Fruit fly (Drosophila melanogaster) whole organism, adult: ENCODE data around the gene PGRP-SA.
"Not testable (repeated sequence)": the region's sequence is repeated elsewhere in the genome, so short reads cannot be mapped to it uniquely, and the experiment has no call there.

Experiments used
- CG11617 ChIP-seq: fragments of 200-800 bp; sonication (Bioruptor generic); optimal IDR thresholded peaks from 2 replicates; lab custom pipeline; 2017; ENCODE audit warnings: mild to moderate bottlenecking, missing biosample characterization, missing genetic modification reagents, missing genetic modification characterization
- CG12768 ChIP-seq: fragments of 200-800 bp; sonication (Bioruptor generic); optimal IDR thresholded peaks from 2 replicates; lab custom pipeline; 2017; ENCODE audit warnings: missing biosample characterization, missing genetic modification characterization, mild to moderate bottlenecking, moderate library complexity, missing genetic modification reagents
- CG14711 ChIP-seq: fragments of 200-800 bp; sonication (Bioruptor generic); optimal IDR thresholded peaks from 2 replicates; lab custom pipeline; 2018; ENCODE audit warnings: missing biosample characterization, mild to moderate bottlenecking, missing genetic modification characterization, moderate library complexity
- CG1620 ChIP-seq: fragments of 200-800 bp; sonication (Bioruptor generic); optimal IDR thresholded peaks from 2 replicates; lab custom pipeline; 2016; ENCODE audit warnings: missing biosample characterization, missing genetic modification characterization
- CG33017 ChIP-seq: fragments of 200-800 bp; sonication (Bioruptor generic); optimal IDR thresholded peaks from 2 replicates; lab custom pipeline; 2018; ENCODE audit warnings: missing biosample characterization, mild to moderate bottlenecking, missing genetic modification characterization, moderate library complexity
- CG5204 ChIP-seq: fragments of 200-800 bp; sonication (Bioruptor generic); optimal IDR thresholded peaks from 2 replicates; lab custom pipeline; 2016; ENCODE audit warnings: missing biosample characterization, missing genetic modification characterization
- CG7045 ChIP-seq: fragments of 200-800 bp; sonication (Bioruptor generic); optimal IDR thresholded peaks from 2 replicates; lab custom pipeline; 2017; ENCODE audit warnings: missing biosample characterization, mild to moderate bottlenecking, missing genetic modification characterization
- CG7101 ChIP-seq: fragments of 200-800 bp; sonication (Bioruptor generic); optimal IDR thresholded peaks from 2 replicates; lab custom pipeline; 2018; ENCODE audit warnings: missing biosample characterization, mild to moderate bottlenecking, missing genetic modification characterization, moderate library complexity
- Clk ChIP-seq: fragments of 200-800 bp; sonication (Bioruptor generic); optimal IDR thresholded peaks from 2 replicates; lab custom pipeline; 2017; ENCODE audit warnings: missing biosample characterization, missing genetic modification characterization
- Crg-1 ChIP-seq: fragments of 200-800 bp; sonication (Bioruptor generic); optimal IDR thresholded peaks from 2 replicates; lab custom pipeline; 2016; ENCODE audit warnings: missing biosample characterization, missing genetic modification characterization
- Hr96 ChIP-seq: fragments of 200-800 bp; sonication (Bioruptor generic); optimal IDR thresholded peaks from 2 replicates; lab custom pipeline; 2016; ENCODE audit warnings: missing biosample characterization, missing genetic modification characterization
- Mnt ChIP-seq: fragments of 200-800 bp; sonication (Bioruptor generic); optimal IDR thresholded peaks from 2 replicates; lab custom pipeline; 2016; ENCODE audit warnings: missing biosample characterization, mild to moderate bottlenecking, missing genetic modification characterization
- bab1 ChIP-seq: fragments of 200-800 bp; sonication (Bioruptor generic); optimal IDR thresholded peaks from 3 replicates; lab custom pipeline; 2019; ENCODE audit warnings: missing biosample characterization, mild to moderate bottlenecking, missing genetic modification characterization, moderate library complexity
- cic ChIP-seq: fragments of 200-800 bp; sonication (Bioruptor generic); optimal IDR thresholded peaks from 2 replicates; lab custom pipeline; 2017; ENCODE audit warnings: missing biosample characterization, mild to moderate bottlenecking, missing genetic modification characterization, moderate library complexity
- cnc ChIP-seq, 2 experiments: fragments of >200 bp; optimal IDR thresholded peaks; 2 replicates each; lab custom pipeline; 2017
- kay ChIP-seq: fragments of 200-800 bp; sonication (Bioruptor generic); peaks from one replicate; lab custom pipeline; 2016; ENCODE audit warnings: missing biosample characterization, missing genetic modification characterization, borderline replicate concordance
- ovo ChIP-seq: fragments of 200-800 bp; sonication (Bioruptor generic); optimal IDR thresholded peaks from 2 replicates; lab custom pipeline; 2016; ENCODE audit warnings: missing biosample characterization, missing genetic modification characterization
- pad ChIP-seq: fragments of 200-800 bp; sonication (Bioruptor generic); optimal IDR thresholded peaks from 3 replicates; lab custom pipeline; 2017; ENCODE audit warnings: missing biosample characterization, missing genetic modification characterization, mild to moderate bottlenecking, moderate library complexity, missing genetic modification reagents
- tj ChIP-seq: fragments of 200-800 bp; sonication (Bioruptor generic); optimal IDR thresholded peaks from 3 replicates; lab custom pipeline; 2017; ENCODE audit warnings: missing biosample characterization, mild to moderate bottlenecking, missing genetic modification characterization, moderate library complexity
- toe ChIP-seq: fragments of 200-800 bp; sonication (Bioruptor generic); optimal IDR thresholded peaks from 2 replicates; lab custom pipeline; 2016; ENCODE audit warnings: missing biosample characterization, missing genetic modification characterization

The PGRP-SA gene

DNA sequence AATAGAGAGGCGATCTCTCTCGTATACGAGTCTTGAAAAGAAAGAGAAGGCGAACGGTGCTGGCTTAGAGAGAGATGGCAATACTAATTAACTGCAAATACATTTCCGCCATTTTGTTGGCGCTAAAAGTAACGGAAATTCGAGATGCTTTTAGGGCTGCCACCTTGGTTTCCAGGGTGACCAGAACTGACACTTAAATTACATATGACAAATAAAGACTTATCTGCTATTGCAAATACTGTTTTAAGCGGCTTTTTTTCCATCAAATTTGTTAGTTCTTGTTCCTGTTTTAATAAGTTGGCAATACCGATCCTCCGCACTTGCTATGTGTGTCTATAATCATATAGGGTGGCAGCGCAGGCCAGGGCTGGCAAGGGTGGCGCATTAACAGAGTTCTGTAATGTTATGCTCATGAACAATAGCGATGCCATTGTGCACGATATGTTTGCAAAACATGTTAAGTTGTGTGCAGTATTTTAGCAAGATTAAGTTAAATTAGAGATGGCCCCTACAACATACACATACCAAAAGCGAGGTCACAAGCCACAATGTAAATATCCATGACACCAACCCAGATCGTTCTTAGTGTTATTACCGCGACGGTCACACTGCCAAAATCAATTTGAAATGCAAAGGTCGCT lies 18.9 kb downstream of the PGRP-SA start, which contains the start of gene nod:
nod (plus strand) TSS at position 573 of the 641 bp plus-strand sequence.
- TF ChIP-seq CG7101 (tag; lab: Kevin White, UChicago) (peak; percentile 59), Hr96 (GFP tag; lab: Kevin White, UChicago) (no peak), cic (no peak), tj (GFP tag; lab: Kevin White, UChicago) (peak; percentile 32), CG33017 (tag; lab: Kevin White, UChicago) (no peak), CG7045 (no peak), bab1 (GFP tag; lab: Kevin White, UChicago) (peak; percentile 63), CG1620 (GFP tag; lab: Kevin White, UChicago) (peak; percentile 12), Clk (GFP tag; lab: Kevin White, UChicago) (no peak), Mnt (GFP tag; lab: Kevin White, UChicago) (peak; percentile 25), CG5204 (GFP tag; lab: Kevin White, UChicago) (no peak), pad (GFP tag; lab: Kevin White, UChicago) (peak; percentile 15), CG11617 (GFP tag; lab: Kevin White, UChicago) (peak; percentile 58), toe (GFP tag; lab: Kevin White, UChicago) (no peak), ovo (peak; percentile 22), cnc (optimal IDR thresholded peaks at IDR 0.05; lab: Kevin White, UChicago) (no peak), Crg-1 (GFP tag; lab: Kevin White, UChicago) (peak; percentile 31), kay (GFP tag; lab: Kevin White, UChicago) (no peak), CG12768 (GFP tag; lab: Kevin White, UChicago) (no peak), CG14711 (tag; lab: Kevin White, UChicago) (peak; percentile 45)

dm6 chrX:11584075-11584474 lies 22.6 kb downstream of the PGRP-SA start, which contains the start of gene pkm:
TSS of gene pkm (minus strand) at chrX:11584175.
- no peak for TF ChIP-seq bab1 (GFP tag; lab: Kevin White, UChicago)
- no peak for TF ChIP-seq CG7101 (tag; lab: Kevin White, UChicago)
- TF ChIP-seq CG1620 (GFP tag; lab: Kevin White, UChicago): no peak
- TF ChIP-seq cnc (optimal IDR thresholded peaks at IDR 0.05; lab: Kevin White, UChicago): no peak
- TF ChIP-seq CG33017 (tag; lab: Kevin White, UChicago): no peak
- no peak for TF ChIP-seq Hr96 (GFP tag; lab: Kevin White, UChicago)
- TF ChIP-seq CG12768 (GFP tag; lab: Kevin White, UChicago): no peak
- no peak for TF ChIP-seq ovo
- no peak for TF ChIP-seq Clk (GFP tag; lab: Kevin White, UChicago)
- no peak for TF ChIP-seq pad (GFP tag; lab: Kevin White, UChicago)
- TF ChIP-seq toe (GFP tag; lab: Kevin White, UChicago): no peak
- TF ChIP-seq CG11617 (GFP tag; lab: Kevin White, UChicago): no peak
- TF ChIP-seq tj (GFP tag; lab: Kevin White, UChicago): no peak
- no peak for TF ChIP-seq kay (GFP tag; lab: Kevin White, UChicago)

DNA sequence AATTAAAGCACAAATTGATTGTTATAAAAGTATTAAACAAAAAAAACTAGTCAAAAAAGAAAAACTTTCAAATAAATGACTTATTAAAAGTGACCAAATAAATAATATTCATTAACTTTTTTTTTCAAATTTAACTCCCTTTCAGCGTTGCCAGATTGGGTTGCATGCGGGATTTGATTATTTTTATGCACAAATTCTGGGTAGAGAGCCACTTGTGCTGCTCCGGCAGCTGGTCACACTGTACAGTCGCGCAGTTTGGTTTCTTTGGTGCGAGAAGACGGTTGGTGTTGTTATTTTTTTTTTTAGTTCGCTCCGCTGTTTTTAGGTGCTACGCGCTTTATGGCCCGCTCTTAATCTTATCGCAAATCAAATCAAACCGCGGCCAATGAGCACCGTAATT lies 38.1 kb downstream of the PGRP-SA start, which contains the start of gene rho-4:
rho-4 (plus strand) TSS at position 250 of the 400 bp plus-strand sequence.
- not testable (repeated sequence) for TF ChIP-seq bab1 (GFP tag; lab: Kevin White, UChicago); CG12768 (GFP tag; lab: Kevin White, UChicago); CG33017 (tag; lab: Kevin White, UChicago)

- TF ChIP-seq tj (GFP tag; lab: Kevin White, UChicago) (peak; percentile 98), pad (GFP tag; lab: Kevin White, UChicago) (peak; percentile 84), Crg-1 (GFP tag; lab: Kevin White, UChicago) (no peak), bab1 (GFP tag; lab: Kevin White, UChicago) (peak; percentile 31), CG1620 (GFP tag; lab: Kevin White, UChicago) (no peak), ovo (no peak), CG5204 (GFP tag; lab: Kevin White, UChicago) (no peak), Mnt (GFP tag; lab: Kevin White, UChicago) (no peak), cic (no peak), toe (GFP tag; lab: Kevin White, UChicago) (no peak), CG7101 (tag; lab: Kevin White, UChicago) (no peak), Clk (GFP tag; lab: Kevin White, UChicago) (no peak), cnc (optimal IDR thresholded peaks at IDR 0.05; lab: Kevin White, UChicago) (no peak), CG33017 (tag; lab: Kevin White, UChicago) (no peak), CG7045 (no peak)
These were observed 39.4 kb downstream of the PGRP-SA start for dm6 chrX:11600795-11601358.

DNA sequence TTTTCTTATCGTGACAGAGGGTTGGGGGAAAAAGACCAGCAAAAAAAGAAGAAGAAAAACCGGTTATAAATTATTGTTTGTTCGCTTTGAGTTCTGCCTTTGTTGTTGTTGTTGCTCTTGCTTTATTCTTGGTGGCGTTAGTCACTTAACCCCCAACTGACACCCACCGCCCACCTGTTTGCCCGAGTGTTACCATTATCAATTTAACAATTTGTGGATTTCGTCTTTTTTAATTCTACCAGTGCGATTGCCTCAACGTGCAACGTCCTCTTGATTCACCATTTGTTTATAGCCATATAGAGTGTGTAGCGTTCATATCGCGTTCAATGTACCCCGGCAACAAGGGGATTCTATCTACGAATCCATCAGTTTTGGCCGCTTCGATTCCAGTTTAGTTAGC lies 40.0 kb downstream of the PGRP-SA start:
- TF ChIP-seq Mnt (GFP tag; lab: Kevin White, UChicago): no peak
- TF ChIP-seq kay (GFP tag; lab: Kevin White, UChicago): peak; percentile 56
- peak; percentile 41 for TF ChIP-seq tj (GFP tag; lab: Kevin White, UChicago)

DNA sequence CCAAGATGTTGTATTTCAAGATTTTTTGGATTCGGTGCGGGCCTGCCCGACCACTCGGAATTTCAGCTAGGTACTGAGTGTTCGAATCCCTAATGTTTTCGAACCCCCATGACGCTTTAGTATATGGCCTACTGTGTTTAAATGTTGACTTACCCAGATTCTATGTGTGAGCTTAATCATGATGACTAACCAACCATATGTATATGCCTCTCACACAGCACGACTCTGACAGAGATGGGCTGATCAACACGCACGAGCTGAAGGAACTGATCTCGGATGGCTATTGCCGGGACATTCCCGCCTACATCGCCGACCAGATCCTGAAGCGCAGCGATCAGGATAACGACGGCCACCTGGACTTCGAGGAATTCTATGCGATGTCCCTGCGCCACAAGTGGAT lies 42.7 kb downstream of the PGRP-SA start, which contains the start of gene CG2533:
CG2533 (minus strand) TSS at position 101 of the 400 bp plus-strand sequence.
- no peak for TF ChIP-seq CG11617 (GFP tag; lab: Kevin White, UChicago)
